Fruit fly (Drosophila melanogaster) whole organism, pupa: ENCODE measurements around the gene CG7781.

Source experiments
- CG10348 ChIP-seq: fragments of 200-800 bp; sonication (Bioruptor generic); IDR thresholded peaks from 2 replicates; pipeline ENCODE4 v1.3.6; 2022; ENCODE audit warnings: missing biosample characterization, missing genetic modification characterization
- CG13204 ChIP-seq: fragments of 200-800 bp; sonication (Bioruptor generic); optimal IDR thresholded peaks from 2 replicates; lab custom pipeline; 2018; ENCODE audit warnings: missing biosample characterization, mild to moderate bottlenecking, missing genetic modification characterization, moderate library complexity
- CG14655 ChIP-seq: fragments of 200-800 bp; sonication (Bioruptor generic); optimal IDR thresholded peaks from 3 replicates; lab custom pipeline; 2017; ENCODE audit warnings: mild to moderate bottlenecking, missing biosample characterization, missing genetic modification reagents, missing genetic modification characterization
- CG15710 ChIP-seq: fragments of 200-800 bp; sonication (Bioruptor generic); optimal IDR thresholded peaks from 2 replicates; lab custom pipeline; 2018; ENCODE audit warnings: missing biosample characterization, mild to moderate bottlenecking, missing genetic modification characterization, moderate library complexity
- CG17806 ChIP-seq: fragments of 200-800 bp; sonication (Bioruptor generic); optimal IDR thresholded peaks from 2 replicates; lab custom pipeline; 2018; ENCODE audit warnings: missing biosample characterization, mild to moderate bottlenecking, missing genetic modification characterization, moderate library complexity
- CG34367 ChIP-seq: fragments of 200-800 bp; sonication (Bioruptor generic); optimal IDR thresholded peaks from 2 replicates; lab custom pipeline; 2018; ENCODE audit warnings: missing biosample characterization, mild to moderate bottlenecking, missing genetic modification characterization
- CG8159 ChIP-seq: fragments of 200-800 bp; sonication (Bioruptor generic); optimal IDR thresholded peaks from 3 replicates; lab custom pipeline; 2018; ENCODE audit warnings: missing biosample characterization, mild to moderate bottlenecking, missing genetic modification characterization, moderate library complexity
- CG8301 ChIP-seq: fragments of 200-800 bp; sonication (Bioruptor generic); optimal IDR thresholded peaks from 2 replicates; lab custom pipeline; 2018; ENCODE audit warnings: missing biosample characterization, mild to moderate bottlenecking, missing genetic modification characterization
- CG9948 ChIP-seq: fragments of 200-800 bp; sonication (Bioruptor generic); optimal IDR thresholded peaks from 2 replicates; lab custom pipeline; 2018; ENCODE audit warnings: missing biosample characterization, mild to moderate bottlenecking, missing genetic modification characterization, moderate library complexity
- EcR ChIP-seq: fragments of 200-800 bp; sonication (Bioruptor generic); optimal IDR thresholded peaks from 3 replicates; lab custom pipeline; 2019; ENCODE audit warnings: missing biosample characterization, missing genetic modification characterization, mild to moderate bottlenecking, moderate library complexity, missing genetic modification reagents
- Snoo ChIP-seq: fragments of 200-800 bp; sonication (Bioruptor generic); optimal IDR thresholded peaks from 3 replicates; lab custom pipeline; 2017; ENCODE audit warnings: missing biosample characterization, mild to moderate bottlenecking, missing genetic modification characterization, inconsistent platforms
- fd96Ca ChIP-seq: fragments of 200-800 bp; sonication (Bioruptor generic); IDR thresholded peaks from 3 replicates; pipeline ENCODE4 v1.3.6; 2022; ENCODE audit warnings: missing biosample characterization, missing genetic modification characterization
- gl ChIP-seq: fragments of 200-800 bp; sonication (Bioruptor generic); optimal IDR thresholded peaks from 2 replicates; lab custom pipeline; 2018; ENCODE audit warnings: missing biosample characterization, mild to moderate bottlenecking, missing genetic modification characterization
- rn ChIP-seq: fragments of 200-800 bp; sonication (Bioruptor generic); IDR thresholded peaks from 2 replicates; pipeline ENCODE4 v1.3.6; 2022; ENCODE audit warnings: missing biosample characterization, missing genetic modification characterization

DNA sequence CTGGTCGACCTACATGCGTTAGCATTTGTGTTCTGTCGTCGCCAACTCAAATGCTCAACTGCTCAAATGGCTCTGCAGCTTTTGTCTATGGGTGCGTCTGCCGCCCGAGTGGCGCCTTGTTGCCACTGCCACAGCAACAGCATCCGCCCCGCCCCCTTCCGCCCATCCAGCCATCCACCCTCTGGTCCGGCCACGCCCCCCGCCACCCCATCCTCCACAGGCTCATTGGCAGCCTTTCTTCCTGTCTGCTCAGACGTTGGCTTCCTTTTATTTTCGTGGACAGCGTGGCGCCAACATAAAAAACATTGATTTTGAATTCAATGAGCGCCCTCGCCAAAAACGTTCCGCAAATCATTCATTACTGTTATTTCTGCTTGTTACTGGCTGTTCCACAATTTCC lies 8.4 kb upstream of the CG7781 start:
- TF ChIP-seq CG14655 (GFP tag; lab: Kevin White, UChicago) (no peak), rn (GFP tag; lab: Robert Waterston, UW) (no peak), EcR (no peak), CG34367 (tag; lab: Kevin White, UChicago) (no peak), gl (tag; lab: Kevin White, UChicago) (no peak), fd96Ca (GFP tag; lab: Robert Waterston, UW) (no peak), CG10348 (no peak), CG13204 (GFP tag; lab: Kevin White, UChicago) (no peak), Snoo (no peak), CG15710 (no peak), CG8301 (no peak), CG17806 (tag; lab: Kevin White, UChicago) (no peak), CG8159 (tag; lab: Kevin White, UChicago) (no peak), CG9948 (no peak)
